Worm (Caenorhabditis elegans) whole organism, L3 larva: ENCODE data around the gene col-33.
A peak's percentile ranks its signal among the peaks of the same experiment; 100 is the strongest.

ENCODE experiments used
- R02D3.7 ChIP-seq: fragments of 150-350 bp; optimal IDR thresholded peaks from 2 replicates; lab custom pipeline; 2014; ENCODE audit warnings: missing biosample characterization, missing genetic modification characterization
- aly-2 ChIP-seq: fragments of 150-350 bp; optimal IDR thresholded peaks from 2 replicates; lab custom pipeline; 2014; ENCODE audit warnings: missing biosample characterization, missing genetic modification characterization
- ceh-16 ChIP-seq: sonication (generic microtip); optimal IDR thresholded peaks from 2 replicates; lab custom pipeline; 2017; ENCODE audit warnings: missing biosample characterization, missing genetic modification characterization
- ceh-82 ChIP-seq: fragments of 150-350 bp; optimal IDR thresholded peaks from 2 replicates; lab custom pipeline; 2014; ENCODE audit warnings: missing biosample characterization, missing genetic modification characterization
- ceh-9 ChIP-seq: sonication (generic microtip); optimal IDR thresholded peaks from 2 replicates; lab custom pipeline; 2018; ENCODE audit warnings: missing biosample characterization, missing genetic modification characterization
- egl-27 ChIP-seq: sonication (generic microtip); optimal IDR thresholded peaks from 4 replicates; lab custom pipeline; 2017; ENCODE audit warnings: missing biosample characterization, missing genetic modification reagents, missing genetic modification characterization
- egl-5 ChIP-seq: fragments of 150-350 bp; optimal IDR thresholded peaks from 2 replicates; lab custom pipeline; 2017; ENCODE audit warnings: missing biosample characterization, missing genetic modification reagents, missing genetic modification characterization, inconsistent platforms
- elt-1 ChIP-seq: fragments of 150-350 bp; optimal IDR thresholded peaks from 2 replicates; lab custom pipeline; 2014; ENCODE audit warnings: missing biosample characterization, missing genetic modification characterization
- elt-2 ChIP-seq: sonication (generic microtip); optimal IDR thresholded peaks from 2 replicates; lab custom pipeline; 2016; ENCODE audit warnings: missing genetic modification reagents, mild to moderate bottlenecking, missing genetic modification characterization, missing compliant biosample characterization
- eor-1 ChIP-seq, 2 experiments: fragments of 150-350 bp; optimal IDR thresholded peaks; 2 replicates each; lab custom pipeline; 2014 to 2018; ENCODE audit warnings: missing biosample characterization in 2 of 2, missing genetic modification characterization in 2 of 2
- fkh-10 ChIP-seq: sonication (generic microtip); optimal IDR thresholded peaks from 2 replicates; lab custom pipeline; 2017; ENCODE audit warnings: missing biosample characterization, missing genetic modification reagents, missing genetic modification characterization
- hmg-11 ChIP-seq: sonication (generic microtip); optimal IDR thresholded peaks from 2 replicates; lab custom pipeline; 2016; ENCODE audit warnings: missing genetic modification characterization, missing compliant biosample characterization
- jun-1 ChIP-seq: fragments of 150-350 bp; optimal IDR thresholded peaks from 2 replicates; lab custom pipeline; 2014; ENCODE audit warnings: missing biosample characterization, missing genetic modification reagents, missing genetic modification characterization
- lin-15B ChIP-seq: fragments of 150-350 bp; optimal IDR thresholded peaks from 2 replicates; lab custom pipeline; 2014; ENCODE audit warnings: missing biosample characterization, missing genetic modification characterization
- lin-39 ChIP-seq: fragments of 150-350 bp; optimal IDR thresholded peaks from 2 replicates; lab custom pipeline; 2018; ENCODE audit warnings: missing biosample characterization, missing genetic modification reagents, missing genetic modification characterization
- lsy-12 ChIP-seq: sonication (generic microtip); optimal IDR thresholded peaks from 2 replicates; lab custom pipeline; 2016; ENCODE audit warnings: mild to moderate bottlenecking, missing genetic modification characterization, missing compliant biosample characterization
- nfya-1 ChIP-seq: sonication (generic microtip); optimal IDR thresholded peaks from 2 replicates; lab custom pipeline; 2017; ENCODE audit warnings: missing genetic modification characterization, mild to moderate bottlenecking, missing compliant biosample characterization, antibody characterized with exemption, moderate library complexity; ENCODE audit not compliant: insufficient read depth
- nhr-12 ChIP-seq: fragments of 150-350 bp; optimal IDR thresholded peaks from 2 replicates; lab custom pipeline; 2014; ENCODE audit warnings: missing biosample characterization, missing genetic modification characterization
- nhr-23 ChIP-seq: fragments of 150-350 bp; optimal IDR thresholded peaks from 2 replicates; lab custom pipeline; 2014; ENCODE audit warnings: missing biosample characterization, missing genetic modification reagents, missing genetic modification characterization
- nhr-237 ChIP-seq: fragments of 150-350 bp; optimal IDR thresholded peaks from 2 replicates; lab custom pipeline; 2014; ENCODE audit warnings: missing biosample characterization, missing genetic modification characterization
- nhr-25 ChIP-seq: sonication (generic microtip); optimal IDR thresholded peaks from 2 replicates; lab custom pipeline; 2017; ENCODE audit warnings: missing biosample characterization, missing genetic modification characterization
- nhr-28 ChIP-seq: fragments of 150-350 bp; optimal IDR thresholded peaks from 2 replicates; lab custom pipeline; 2014; ENCODE audit warnings: missing biosample characterization, missing genetic modification characterization
- nhr-43 ChIP-seq: sonication (generic microtip); optimal IDR thresholded peaks from 2 replicates; lab custom pipeline; 2016; ENCODE audit warnings: mild to moderate bottlenecking, missing genetic modification characterization, missing compliant biosample characterization; ENCODE audit not compliant: poor library complexity, severe bottlenecking
- nhr-76 ChIP-seq: fragments of 150-350 bp; sonication (generic microtip); optimal IDR thresholded peaks from 5 replicates; lab custom pipeline; 2014; ENCODE audit warnings: missing biosample characterization, missing genetic modification characterization
- pqm-1 ChIP-seq: fragments of 150-350 bp; optimal IDR thresholded peaks from 2 replicates; lab custom pipeline; 2017; ENCODE audit warnings: missing biosample characterization, missing genetic modification characterization, inconsistent platforms
- sea-2 ChIP-seq: fragments of 150-350 bp; sonication (generic microtip); optimal IDR thresholded peaks from 4 replicates; lab custom pipeline; 2014; ENCODE audit warnings: missing biosample characterization, missing genetic modification reagents, missing genetic modification characterization
- snpc-4 ChIP-seq: fragments of 150-350 bp; optimal IDR thresholded peaks from 2 replicates; lab custom pipeline; 2014; ENCODE audit warnings: missing biosample characterization, missing genetic modification characterization
- tbx-2 ChIP-seq: sonication (generic microtip); optimal IDR thresholded peaks from 2 replicates; lab custom pipeline; 2016; ENCODE audit warnings: mild to moderate bottlenecking, missing genetic modification characterization, missing compliant biosample characterization
- unc-39 ChIP-seq: sonication (generic microtip); optimal IDR thresholded peaks from 4 replicates; lab custom pipeline; 2017; ENCODE audit warnings: missing biosample characterization, missing genetic modification characterization
- unc-62 ChIP-seq: fragments of 150-350 bp; sonication (generic microtip); optimal IDR thresholded peaks from 4 replicates; lab custom pipeline; 2014; ENCODE audit warnings: missing biosample characterization, missing genetic modification reagents, missing genetic modification characterization
- ztf-4 ChIP-seq: fragments of 150-350 bp; optimal IDR thresholded peaks from 2 replicates; lab custom pipeline; 2014; ENCODE audit warnings: missing biosample characterization, missing genetic modification characterization

The col-33 gene

ce11 chrIV:4247770-4248169, 15.3 kb upstream of the col-33 start, which contains the start of gene ama-1:
TSS of gene ama-1 (plus strand) at chrIV:4248070.
- TF ChIP-seq elt-2 (tag; lab: Kevin White, UChicago) (no peak), snpc-4 (tag; lab: Kevin White, UChicago) (no peak), tbx-2 (tag; lab: Kevin White, UChicago) (no peak), lin-39 (tag; lab: Kevin White, UChicago) (no peak), nhr-43 (tag; lab: Kevin White, UChicago) (no peak), nhr-28 (tag; lab: Kevin White, UChicago) (no peak), egl-27 (tag; lab: Kevin White, UChicago) (no peak), fkh-10 (GFP tag; lab: Kevin White, UChicago) (no peak)

DNA sequence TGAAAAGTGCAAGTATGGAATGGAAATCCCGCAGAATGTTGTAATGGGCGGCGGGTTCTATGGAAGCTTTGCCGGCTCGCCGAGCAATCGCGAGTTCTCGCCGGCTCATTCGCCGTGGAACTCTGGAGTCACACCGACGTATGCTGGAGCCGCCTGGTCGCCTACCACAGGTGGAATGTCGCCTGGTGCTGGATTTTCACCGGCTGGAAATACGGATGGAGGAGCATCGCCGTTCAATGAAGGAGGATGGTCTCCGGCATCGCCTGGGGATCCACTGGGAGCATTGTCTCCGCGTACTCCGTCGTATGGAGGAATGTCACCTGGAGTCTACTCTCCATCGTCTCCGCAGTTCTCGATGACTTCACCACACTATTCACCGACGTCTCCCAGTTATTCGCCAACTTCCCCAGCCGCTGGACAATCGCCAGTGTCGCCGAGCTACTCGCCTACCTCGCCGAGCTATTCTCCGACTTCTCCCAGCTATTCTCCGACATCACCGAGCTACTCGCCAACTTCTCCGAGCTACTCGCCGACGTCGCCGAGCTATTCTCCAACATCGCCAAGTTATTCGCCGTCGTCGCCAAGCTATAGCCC, 8.0 kb upstream of the col-33 start:
- TF ChIP-seq aly-2, result no peak
- no peak for TF ChIP-seq pqm-1 (tag; lab: Kevin White, UChicago)
- no peak for TF ChIP-seq nhr-43 (tag; lab: Kevin White, UChicago)
- TF ChIP-seq sea-2, result no peak
- TF ChIP-seq ztf-4 (tag; lab: Kevin White, UChicago), result no peak
- no peak for TF ChIP-seq nhr-25 (tag; lab: Kevin White, UChicago)
- TF ChIP-seq elt-1 (tag; lab: Kevin White, UChicago), result no peak
- TF ChIP-seq egl-27 (tag; lab: Kevin White, UChicago), result no peak
- no peak for TF ChIP-seq nhr-12

DNA sequence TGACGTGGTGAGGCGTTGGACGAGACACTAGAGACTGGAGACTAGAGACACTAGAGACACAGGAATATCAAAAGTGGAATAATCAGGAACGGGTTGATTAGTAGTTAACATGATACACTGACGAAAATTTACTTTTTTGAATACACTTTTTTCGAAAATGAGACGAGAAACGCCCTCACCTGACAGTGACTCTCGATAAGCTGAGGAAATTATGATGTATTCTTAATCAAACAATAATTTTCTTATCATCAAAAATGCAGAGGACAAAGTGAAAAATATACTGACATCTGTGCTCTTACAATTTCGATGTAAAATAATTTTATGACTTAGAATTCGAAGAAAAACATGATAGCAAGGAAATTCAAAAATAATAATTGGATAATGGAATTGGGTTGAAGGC, 3.7 kb upstream of the col-33 start:
- TF ChIP-seq ztf-4 (tag; lab: Kevin White, UChicago), result no peak
- peak; percentile 82 for TF ChIP-seq elt-2 (tag; lab: Kevin White, UChicago)
- TF ChIP-seq fkh-10 (GFP tag; lab: Kevin White, UChicago), result no peak
- TF ChIP-seq pqm-1 (tag; lab: Kevin White, UChicago), result peak; percentile 12
- peak; percentile 3 for TF ChIP-seq jun-1 (tag; lab: Kevin White, UChicago)

DNA sequence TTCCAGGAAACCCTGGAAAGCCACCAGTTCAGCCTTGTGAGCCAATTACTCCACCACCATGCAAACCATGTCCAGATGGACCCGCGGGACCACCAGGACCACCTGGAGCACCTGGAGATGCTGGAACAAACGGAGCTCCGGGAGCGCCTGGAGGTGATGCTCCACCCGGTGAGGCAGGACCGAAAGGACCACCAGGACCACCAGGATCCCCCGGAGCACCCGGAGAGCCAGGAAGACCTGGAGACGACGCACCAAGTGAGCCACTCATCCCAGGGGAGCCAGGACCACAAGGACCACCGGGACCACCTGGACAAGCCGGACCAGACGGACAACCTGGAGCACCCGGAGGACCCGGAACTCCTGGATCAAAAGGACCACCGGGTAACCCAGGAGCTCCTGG, 1.6 kb downstream of the col-33 start:
- no peak for TF ChIP-seq unc-39 (tag; lab: Kevin White, UChicago)
- no peak for TF ChIP-seq unc-62 (GFP tag; lab: Kevin White, UChicago)
- no peak for TF ChIP-seq elt-1 (tag; lab: Kevin White, UChicago)
- no peak for TF ChIP-seq nhr-23 (tag; lab: Kevin White, UChicago)
- TF ChIP-seq ceh-16 (tag; lab: Kevin White, UChicago), result no peak
- no peak for TF ChIP-seq R02D3.7 (tag; lab: Kevin White, UChicago)
- no peak for TF ChIP-seq aly-2
- no peak for TF ChIP-seq elt-2 (tag; lab: Kevin White, UChicago)

ce11 chrIV:4265224-4265623, 2.1 kb downstream of the col-33 start, which contains the start of gene F36A4.5:
TSS of gene F36A4.5 (plus strand) at chrIV:4265524.
- no peak for TF ChIP-seq nfya-1 (tag; lab: Kevin White, UChicago)
- TF ChIP-seq nhr-28 (tag; lab: Kevin White, UChicago), result no peak
- no peak for TF ChIP-seq ceh-82 (tag; lab: Kevin White, UChicago)
- TF ChIP-seq ceh-9 (tag; lab: Kevin White, UChicago), result no peak
- TF ChIP-seq elt-2 (tag; lab: Kevin White, UChicago), result no peak
- TF ChIP-seq lin-15B (tag; lab: Kevin White, UChicago), result no peak
- TF ChIP-seq lsy-12 (tag; lab: Kevin White, UChicago), result no peak
- TF ChIP-seq nhr-237, result no peak
- no peak for TF ChIP-seq nhr-76 (tag; lab: Kevin White, UChicago)
- TF ChIP-seq ceh-16 (tag; lab: Kevin White, UChicago), result no peak
- no peak for TF ChIP-seq egl-5 (tag; lab: Kevin White, UChicago)

DNA sequence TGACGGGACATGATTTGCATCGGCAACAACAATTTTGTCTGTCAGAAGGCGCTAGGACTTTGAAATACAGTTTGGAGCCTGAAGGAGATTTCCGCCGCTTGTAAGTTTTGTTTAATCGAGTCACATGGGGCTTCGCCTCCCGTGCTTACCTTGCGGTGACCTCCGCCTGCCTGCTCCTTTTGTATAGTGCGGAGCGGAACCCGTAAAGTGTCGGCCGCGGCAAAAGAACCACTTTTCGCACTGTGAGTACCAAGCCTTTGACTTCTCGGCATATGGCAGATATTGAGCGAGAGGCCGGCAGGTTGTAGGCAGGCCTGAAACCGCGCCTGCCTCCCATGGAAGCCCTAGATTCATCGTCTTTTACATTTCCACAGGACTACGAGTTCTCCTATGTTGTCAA, 2.9 kb downstream of the col-33 start:
- TF ChIP-seq hmg-11, result no peak
- no peak for TF ChIP-seq nhr-76 (tag; lab: Kevin White, UChicago)
- TF ChIP-seq aly-2, result no peak
- TF ChIP-seq unc-39 (tag; lab: Kevin White, UChicago), result no peak
- TF ChIP-seq R02D3.7 (tag; lab: Kevin White, UChicago), result no peak
- TF ChIP-seq pqm-1 (tag; lab: Kevin White, UChicago), result no peak
- TF ChIP-seq eor-1 (tag; optimal IDR thresholded peaks at IDR 0.05; lab: Kevin White, UChicago), result no peak
